Fruit fly (Drosophila melanogaster): ENCODE data around the gene SPE.

SPE gene

DNA sequence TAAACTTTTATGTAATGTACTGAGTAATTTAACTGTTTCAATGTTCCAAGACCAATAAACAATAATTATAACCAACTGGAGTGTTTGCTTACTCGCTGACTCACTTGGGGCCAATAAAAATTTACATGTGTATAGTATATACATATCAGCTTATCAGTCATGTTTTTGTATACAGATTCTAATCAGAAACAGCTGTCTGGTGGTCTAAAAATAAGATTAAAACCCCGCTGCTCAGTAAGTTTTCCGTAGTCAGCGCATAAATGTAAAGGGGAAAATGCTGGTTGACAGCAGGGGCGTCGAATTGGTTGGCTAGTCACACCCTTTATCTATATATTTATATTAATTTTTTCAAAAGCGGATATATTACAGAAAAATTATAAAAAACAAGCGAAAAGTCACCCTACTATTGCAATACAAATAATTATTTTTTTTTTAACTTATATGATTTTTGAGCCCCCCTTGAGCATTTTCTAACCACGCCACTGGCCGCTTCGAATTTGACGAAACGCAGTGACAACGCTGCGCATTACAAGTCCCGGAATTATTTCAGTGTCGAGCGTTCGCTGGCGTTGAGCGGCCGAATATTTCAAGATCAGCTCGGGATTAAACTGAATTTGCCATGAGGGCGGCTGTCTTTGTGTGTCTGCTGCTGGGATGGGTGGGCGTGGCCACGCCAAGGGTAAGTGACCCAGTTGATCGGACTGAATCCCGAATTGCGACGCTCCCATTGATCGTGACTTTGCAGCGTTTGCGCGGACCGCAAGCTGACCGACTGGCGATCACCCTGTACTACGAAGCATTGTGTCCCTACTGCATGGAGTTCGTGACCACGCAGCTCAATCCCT, 7.5 kb upstream of the SPE start, which contains the start of gene GILT2 (continued):
- TF ChIP-seq Ssrp (tag; optimal IDR thresholded peaks at IDR 0.05) (peak; percentile 90), CG17802 (tag; optimal IDR thresholded peaks at IDR 0.05) (peak; percentile 49), HmgD (GFP tag; optimal IDR thresholded peaks at IDR 0.05) (no peak), NC2β (GFP tag; optimal IDR thresholded peaks at IDR 0.05) (peak; percentile 9), wek (GFP tag; optimal IDR thresholded peaks at IDR 0.05) (no peak), CG15269 (tag; optimal IDR thresholded peaks at IDR 0.05) (peak; percentile 95), CG6654 (GFP tag; optimal IDR thresholded peaks at IDR 0.05) (peak; percentile 83), inv (GFP tag; IDR thresholded peaks at IDR 0.05; ENCODE audit: partially characterized antibody) (no peak), cato (GFP tag; optimal IDR thresholded peaks at IDR 0.05; ENCODE audit: borderline replicate concordance) (peak; percentile 85), CG10267 (tag; optimal IDR thresholded peaks at IDR 0.05) (peak; percentile 87), nerfin-1 (tag; optimal IDR thresholded peaks at IDR 0.05) (peak; percentile 90), unpg (GFP tag; optimal IDR thresholded peaks at IDR 0.05) (peak; percentile 92), CG2116 (GFP tag; optimal IDR thresholded peaks at IDR 0.05) (peak; percentile 52), trh (GFP tag; optimal IDR thresholded peaks at IDR 0.05) (peak; percentile 84), CG4820 (GFP tag; optimal IDR thresholded peaks at IDR 0.05) (peak; percentile 92), usp (GFP tag; optimal IDR thresholded peaks at IDR 0.05) (no peak), gem (tag; optimal IDR thresholded peaks at IDR 0.05) (peak; percentile 94), zen2 (GFP tag; IDR thresholded peaks at IDR 0.05; ENCODE audit: partially characterized antibody) (no peak), ems (GFP tag; optimal IDR thresholded peaks at IDR 0.05) (peak; percentile 45), zfh2 (GFP tag; optimal IDR thresholded peaks at IDR 0.05) (peak; percentile 6), CTCF (GFP tag; optimal IDR thresholded peaks at IDR 0.05) (peak; percentile 27), CG14050 (GFP tag; IDR thresholded peaks at IDR 0.05) (peak; percentile 83), Oaz (GFP tag; IDR thresholded peaks at IDR 0.05) (peak; percentile 82), Hr78 (GFP tag; optimal IDR thresholded peaks at IDR 0.05) (peak in 1 of 2 experiments; percentile 71), CG3163 (GFP tag; optimal IDR thresholded peaks at IDR 0.05) (no peak), salm (tag; optimal IDR thresholded peaks at IDR 0.05) (peak; percentile 78), CG33213 (GFP tag; optimal IDR thresholded peaks at IDR 0.05) (peak; percentile 51), H2.0 (GFP tag; IDR thresholded peaks at IDR 0.05) (peak; percentile 87), dmrt11E (tag; optimal IDR thresholded peaks at IDR 0.05) (peak; percentile 87), btn (GFP tag; optimal IDR thresholded peaks at IDR 0.05) (no peak), CG12942 (GFP tag; optimal IDR thresholded peaks at IDR 0.05) (peak; percentile 85), sd (tag; optimal IDR thresholded peaks at IDR 0.05) (peak; percentile 78), Hr3 (GFP tag; optimal IDR thresholded peaks at IDR 0.05) (peak; percentile 89), CG4328 (GFP tag; optimal IDR thresholded peaks at IDR 0.05) (peak; percentile 82), ab (GFP tag; optimal IDR thresholded peaks at IDR 0.05) (peak; percentile 10), CG1602 (GFP tag; optimal IDR thresholded peaks at IDR 0.05) (peak; percentile 85), Drgx (GFP tag; IDR thresholded peaks at IDR 0.05) (peak; percentile 43; the same call in 1 of the 2 replicates), ase (GFP tag; IDR thresholded peaks at IDR 0.05) (peak; percentile 82), al (GFP tag; IDR thresholded peaks at IDR 0.05) (peak; percentile 74), Atf-2 (GFP tag; optimal IDR thresholded peaks at IDR 0.05) (peak; percentile 37), Nf-YC (tag; optimal IDR thresholded peaks at IDR 0.05) (peak; percentile 78), Xbp1 (GFP tag; optimal IDR thresholded peaks at IDR 0.05) (peak; percentile 89), Myb (GFP tag; optimal IDR thresholded peaks at IDR 0.05) (no peak), CG8924 (tag; optimal IDR thresholded peaks at IDR 0.05) (peak; percentile 92), CG11398 (GFP tag; optimal IDR thresholded peaks at IDR 0.05) (no peak), Elba2 (GFP tag; optimal IDR thresholded peaks at IDR 0.05) (peak; percentile 24), CG12071 (GFP tag; optimal IDR thresholded peaks at IDR 0.05) (peak; percentile 63), lbe (GFP tag; optimal IDR thresholded peaks at IDR 0.05) (peak; percentile 89), CG15601 (tag; optimal IDR thresholded peaks at IDR 0.05) (peak; percentile 90)
